Worm (Caenorhabditis elegans) whole organism, L4/young adult: ENCODE results near the gene Y38E10A.14.

Source experiments
- W03F9.2 ChIP-seq: fragments of 150-350 bp; optimal IDR thresholded peaks from 2 replicates; lab custom pipeline; 2014; ENCODE audit warnings: missing biosample characterization, missing genetic modification characterization
- him-1 ChIP-seq: sonication (generic microtip); optimal IDR thresholded peaks from 2 replicates; lab custom pipeline; 2016; ENCODE audit warnings: missing genotype, missing genetic modification reagents, missing genetic modification characterization, missing compliant biosample characterization

DNA sequence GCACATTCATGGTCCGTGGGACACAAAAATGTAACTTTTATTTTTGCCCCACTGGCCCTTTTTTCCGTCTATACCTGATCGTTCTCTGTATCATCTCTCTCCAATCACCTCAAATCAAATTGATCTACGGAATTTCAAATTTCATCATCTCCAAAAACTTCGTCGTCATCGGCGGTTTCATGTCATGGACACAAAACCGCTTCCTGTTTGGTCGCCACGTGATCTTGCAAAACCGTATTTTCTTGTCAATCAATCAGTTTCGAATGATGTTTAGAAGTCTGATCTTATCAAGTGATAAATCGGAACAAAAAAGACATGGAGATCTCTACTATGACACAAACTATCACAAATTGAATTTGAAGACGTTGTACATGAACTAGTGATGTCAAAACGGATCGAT, 1.3 kb upstream of the Y38E10A.14 start:
- TF ChIP-seq W03F9.2 (tag; lab: Kevin White, UChicago): no peak
- TF ChIP-seq him-1 (tag; lab: Kevin White, UChicago): no peak
